Worm (Caenorhabditis elegans): ENCODE measurements around the gene Y57G11B.2.

Y57G11B.2 gene

ce11 chrIV:14532366-14532765 lies 32.8 kb upstream of the Y57G11B.2 start (continued):
- no peak for TF ChIP-seq dpff-1 (tag; optimal IDR thresholded peaks at IDR 0.05)
- no peak for TF ChIP-seq nhr-179 (tag; optimal IDR thresholded peaks at IDR 0.05)

DNA sequence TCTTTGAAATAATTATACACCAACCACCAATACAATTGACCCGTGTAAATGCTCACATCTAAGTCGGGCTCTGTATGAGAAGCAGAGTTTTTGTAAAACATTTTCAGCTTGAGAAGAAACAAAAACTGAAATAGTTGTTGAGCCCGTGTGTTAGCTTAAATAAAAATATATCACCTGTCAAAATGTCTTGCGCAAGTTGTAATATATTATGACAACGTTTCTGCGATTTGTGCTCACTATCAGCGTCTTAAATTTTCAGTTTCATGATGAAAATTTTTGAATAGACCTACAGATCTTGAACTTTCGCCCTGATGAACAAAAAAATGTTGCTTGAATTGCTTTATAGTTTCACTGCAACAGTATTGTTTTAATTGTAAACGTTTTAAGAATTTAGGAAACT lies 30.2 kb upstream of the Y57G11B.2 start, which contains the start of gene T27E7.4:
T27E7.4 (minus strand) TSS at position 101 of the 400 bp plus-strand sequence.
- TF ChIP-seq B0035.1 (tag; optimal IDR thresholded peaks at IDR 0.05) (no peak), madf-3 (GFP tag; IDR thresholded peaks at IDR 0.05) (no peak), nhr-179 (tag; optimal IDR thresholded peaks at IDR 0.05) (no peak), ceh-79 (tag; optimal IDR thresholded peaks at IDR 0.05) (no peak), lin-54 (GFP tag; optimal IDR thresholded peaks at IDR 0.05) (no peak), Y53G8AR.9 (GFP tag; conservative IDR thresholded peaks at IDR 0.05) (no peak), ztf-25 (GFP tag; IDR thresholded peaks at IDR 0.05) (no peak), ets-4 (GFP tag; optimal IDR thresholded peaks at IDR 0.05) (no peak), ztf-18 (tag; optimal IDR thresholded peaks at IDR 0.05) (no peak), Y56A3A.18 (GFP tag; IDR thresholded peaks at IDR 0.05) (no peak), attf-6 (GFP tag; IDR thresholded peaks at IDR 0.05) (no peak)

DNA sequence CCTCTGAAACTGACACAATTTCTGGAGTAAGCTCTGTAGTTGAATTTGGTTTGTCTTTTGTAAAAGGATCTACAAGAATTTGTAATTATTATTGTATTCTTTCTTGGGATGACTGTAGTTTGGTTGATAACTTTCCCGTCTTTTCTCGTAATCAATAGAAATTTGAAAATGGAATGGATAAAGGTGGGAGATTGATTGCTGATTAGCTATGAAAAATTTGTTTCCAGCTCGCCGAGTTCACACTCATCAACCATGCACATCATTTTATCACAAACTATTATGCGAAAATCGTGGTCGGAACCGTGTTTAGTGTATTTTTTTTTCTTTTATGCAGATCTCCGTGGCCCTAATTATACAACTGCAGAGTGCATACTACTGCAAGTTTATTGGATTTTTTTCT lies 28.3 kb upstream of the Y57G11B.2 start, which contains the start of gene T27E7.5:
T27E7.5 (plus strand) TSS at position 253 of the 400 bp plus-strand sequence.
- TF ChIP-seq attf-5 (GFP tag; optimal IDR thresholded peaks at IDR 0.05) (no peak), nhr-80 (tag; optimal IDR thresholded peaks at IDR 0.05) (no peak), ztf-22 (GFP tag; optimal IDR thresholded peaks at IDR 0.05) (no peak), hsf-1 (GFP tag; IDR thresholded peaks at IDR 0.05) (no peak), mel-28 (tag; optimal IDR thresholded peaks at IDR 0.05; ENCODE audit: borderline replicate concordance) (no peak)

DNA sequence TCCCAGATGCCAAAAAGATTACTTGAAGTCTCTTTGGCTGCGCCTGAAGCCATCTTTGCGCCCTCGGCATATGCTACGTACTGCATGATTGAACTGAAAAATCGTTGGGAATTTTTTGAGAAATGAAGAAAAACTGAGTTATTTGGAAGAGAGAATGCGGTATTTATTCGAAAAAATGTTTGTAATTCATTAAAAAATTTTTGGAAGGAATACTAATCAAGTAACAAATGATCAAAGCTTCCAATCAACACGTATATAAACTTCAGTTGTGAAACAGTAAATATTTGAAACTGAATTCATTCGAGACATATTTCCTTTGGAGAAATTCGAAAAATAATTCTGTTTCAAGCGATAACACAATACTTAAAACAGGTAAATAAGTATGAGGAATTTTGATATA lies 22.6 kb upstream of the Y57G11B.2 start, which contains the start of gene pals-29:
pals-29 (minus strand) TSS at position 101 of the 400 bp plus-strand sequence.
- TF ChIP-seq egl-44 (GFP tag; IDR thresholded peaks at IDR 0.05), result no peak
- TF ChIP-seq sdz-38 (tag; optimal IDR thresholded peaks at IDR 0.05), result no peak
- TF ChIP-seq T26A5.8 (tag; optimal IDR thresholded peaks at IDR 0.05), result no peak
- no peak for TF ChIP-seq nfyb-1 (GFP tag; IDR thresholded peaks at IDR 0.05)
- TF ChIP-seq F52B5.7 (tag; optimal IDR thresholded peaks at IDR 0.05), result no peak
- TF ChIP-seq hmg-1.2 (GFP tag; IDR thresholded peaks at IDR 0.05), result no peak
- no peak for TF ChIP-seq C17E4.6 (GFP tag; IDR thresholded peaks at IDR 0.05)
- TF ChIP-seq ceh-100 (GFP tag; IDR thresholded peaks at IDR 0.05), result no peak
- TF ChIP-seq sptf-2 (GFP tag; optimal IDR thresholded peaks at IDR 0.05), result no peak
- TF ChIP-seq madf-8 (GFP tag; conservative IDR thresholded peaks at IDR 0.05), result no peak
- TF ChIP-seq akir-1 (GFP tag; optimal IDR thresholded peaks at IDR 0.05), result no peak
- TF ChIP-seq F10E7.11 (tag; optimal IDR thresholded peaks at IDR 0.05), result no peak
- TF ChIP-seq hlh-26 (GFP tag; conservative IDR thresholded peaks at IDR 0.05), result no peak
- no peak for TF ChIP-seq repo-1 (tag; optimal IDR thresholded peaks at IDR 0.05)
- no peak for TF ChIP-seq cebp-2 (GFP tag; IDR thresholded peaks at IDR 0.05)
- TF ChIP-seq pha-4 (tag; optimal IDR thresholded peaks at IDR 0.05), result no peak
- TF ChIP-seq Y95B8A.8 (GFP tag; IDR thresholded peaks at IDR 0.05), result no peak

ce11 chrIV:14547292-14547691 lies 17.9 kb upstream of the Y57G11B.2 start:
- TF ChIP-seq F49E8.2 (tag; optimal IDR thresholded peaks at IDR 0.05; ENCODE audit: insufficient read depth), result no peak
- TF ChIP-seq nhr-120 (GFP tag; IDR thresholded peaks at IDR 0.05), result no peak
- no peak for TF ChIP-seq zfh-2 (GFP tag; conservative IDR thresholded peaks at IDR 0.05)
- TF ChIP-seq tbx-9 (tag; optimal IDR thresholded peaks at IDR 0.05; ENCODE audit: borderline replicate concordance), result no peak
- TF ChIP-seq snpc-4 (GFP tag; optimal IDR thresholded peaks at IDR 0.05), result no peak
- TF ChIP-seq snpc-4 (tag; optimal IDR thresholded peaks at IDR 0.05), result no peak
- TF ChIP-seq nhr-27 (tag; optimal IDR thresholded peaks at IDR 0.05), result no peak
- no peak for TF ChIP-seq bed-1 (GFP tag; IDR thresholded peaks at IDR 0.05)
- TF ChIP-seq akir-1 (GFP tag; optimal IDR thresholded peaks at IDR 0.05), result no peak
- no peak for TF ChIP-seq F22D6.2 (tag; optimal IDR thresholded peaks at IDR 0.05)
- no peak for TF ChIP-seq C06A6.2 (GFP tag; conservative IDR thresholded peaks at IDR 0.05)
- TF ChIP-seq sptf-2 (GFP tag; optimal IDR thresholded peaks at IDR 0.05), result no peak
- no peak for TF ChIP-seq unc-130 (GFP tag; optimal IDR thresholded peaks at IDR 0.05)

Data from whole organism, young adult.